Fruit fly (Drosophila melanogaster): Measurements from ENCODE around the gene CG10086.
A peak's percentile ranks its signal among the peaks of the same experiment; 100 is the strongest.

CG10086 gene

dm6 chr3R:7793855-7794254 is 3.4 kb downstream of the CG10086 start, which contains the start of gene CG2641 (continued):
- TF ChIP-seq Eip75B (GFP tag; optimal IDR thresholded peaks at IDR 0.05) (no peak), CG11762 (GFP tag; optimal IDR thresholded peaks at IDR 0.05; ENCODE audit: insufficient read depth) (no peak), CG6163 (GFP tag; IDR thresholded peaks at IDR 0.05) (peak; percentile 94), topi (GFP tag; optimal IDR thresholded peaks at IDR 0.05) (no peak), CG8319 (GFP tag; optimal IDR thresholded peaks at IDR 0.05) (no peak), CG11294 (GFP tag; IDR thresholded peaks at IDR 0.05) (no peak), Eip93F (GFP tag; optimal IDR thresholded peaks at IDR 0.05) (no peak), svp (GFP tag) (peak; percentile 51), CG8119 (GFP tag; IDR thresholded peaks at IDR 0.05) (peak; percentile 89), lz (GFP tag; optimal IDR thresholded peaks at IDR 0.05) (no peak), CG1621 (tag; optimal IDR thresholded peaks at IDR 0.05) (peak; percentile 31), CG10669 (GFP tag; optimal IDR thresholded peaks at IDR 0.05) (peak; percentile 31), Hr4 (GFP tag; optimal IDR thresholded peaks at IDR 0.05) (no peak), CG15336 (GFP tag; IDR thresholded peaks at IDR 0.05) (peak; percentile 90), fd85E (GFP tag; optimal IDR thresholded peaks at IDR 0.05) (no peak), CG7368 (GFP tag; optimal IDR thresholded peaks at IDR 0.05) (peak; percentile 18), Hr39 (GFP tag; optimal IDR thresholded peaks at IDR 0.05) (no peak), CG10631 (GFP tag; optimal IDR thresholded peaks at IDR 0.05) (no peak), CG4318 (GFP tag; optimal IDR thresholded peaks at IDR 0.05) (no peak), CG6854 (GFP tag; optimal IDR thresholded peaks at IDR 0.05) (no peak)

dm6 chr3R:7798525-7798924 is 8.1 kb downstream of the CG10086 start, which contains the start of gene CG18744:
TSS of gene CG18744 (minus strand) at chr3R:7798771.
- TF ChIP-seq fd59A (GFP tag; optimal IDR thresholded peaks at IDR 0.05) (no peak), Sox102F (GFP tag; optimal IDR thresholded peaks at IDR 0.05) (no peak), Ets96B (tag; optimal IDR thresholded peaks at IDR 0.05) (no peak), CG3032 (tag; optimal IDR thresholded peaks at IDR 0.05) (no peak), eg (GFP tag; IDR thresholded peaks at IDR 0.05) (no peak), CG8119 (GFP tag; IDR thresholded peaks at IDR 0.05) (no peak), svp (GFP tag) (peak; percentile 61), Gug (GFP tag; IDR thresholded peaks at IDR 0.05) (no peak), achi (GFP tag; optimal IDR thresholded peaks at IDR 0.05) (no peak), Blimp-1 (GFP tag; optimal IDR thresholded peaks at IDR 0.05) (no peak), pdm3 (GFP tag; optimal IDR thresholded peaks at IDR 0.05) (no peak), vri (GFP tag; optimal IDR thresholded peaks at IDR 0.05) (peak; percentile 16), CG11294 (GFP tag; IDR thresholded peaks at IDR 0.05) (no peak)

dm6 chr3R:7802693-7803092 is 12.3 kb downstream of the CG10086 start, which contains the start of gene CG3014:
TSS of gene CG3014 (minus strand) at chr3R:7802793.
- TF ChIP-seq CG6854 (GFP tag; optimal IDR thresholded peaks at IDR 0.05) = no peak
- TF ChIP-seq CG8319 (GFP tag; optimal IDR thresholded peaks at IDR 0.05) = no peak
- TF ChIP-seq CG6163 (GFP tag; IDR thresholded peaks at IDR 0.05) = no peak
- no peak for TF ChIP-seq ss (GFP tag; optimal IDR thresholded peaks at IDR 0.05)
- TF ChIP-seq CG1621 (tag; optimal IDR thresholded peaks at IDR 0.05) = no peak
- TF ChIP-seq CG8119 (GFP tag; IDR thresholded peaks at IDR 0.05) = no peak
- no peak for TF ChIP-seq CG4318 (GFP tag; optimal IDR thresholded peaks at IDR 0.05)
- TF ChIP-seq Eip78C (GFP tag) = no peak
- TF ChIP-seq CG6276 (GFP tag; optimal IDR thresholded peaks at IDR 0.05) = no peak
- no peak for TF ChIP-seq fd59A (GFP tag; optimal IDR thresholded peaks at IDR 0.05)
- TF ChIP-seq CG34406 (GFP tag; optimal IDR thresholded peaks at IDR 0.05) = no peak
- no peak for TF ChIP-seq spab (GFP tag; optimal IDR thresholded peaks at IDR 0.05)
- no peak for TF ChIP-seq salr (GFP tag; optimal IDR thresholded peaks at IDR 0.05)
- no peak for TF ChIP-seq Sox102F (GFP tag; optimal IDR thresholded peaks at IDR 0.05)
- TF ChIP-seq dac (GFP tag; optimal IDR thresholded peaks at IDR 0.05) = no peak
- TF ChIP-seq CG10669 (GFP tag; optimal IDR thresholded peaks at IDR 0.05) = no peak
